Fruit fly (Drosophila melanogaster): Measurements from ENCODE around the gene CG14325.

CG14325 gene

dm6 chr3R:17647444-17647843 lies 20.5 kb downstream of the CG14325 start, which contains the start of gene CG14322 (continued):
- TF ChIP-seq Hr78 (GFP tag; optimal IDR thresholded peaks at IDR 0.05) (no peak), Sp1 (GFP tag; optimal IDR thresholded peaks at IDR 0.05) (no peak), OdsH (GFP tag; optimal IDR thresholded peaks at IDR 0.05) (no peak), Jra (GFP tag; optimal IDR thresholded peaks at IDR 0.05) (no peak), fru (GFP tag; optimal IDR thresholded peaks at IDR 0.05) (no peak), Abd-B (GFP tag; optimal IDR thresholded peaks at IDR 0.05) (no peak), Dfd (GFP tag; optimal IDR thresholded peaks at IDR 0.05) (no peak)

dm6 chr3R:17653879-17654278 lies 27.0 kb downstream of the CG14325 start:
- TF ChIP-seq CrebA (GFP tag; optimal IDR thresholded peaks at IDR 0.05; ENCODE audit: borderline replicate concordance): no peak

dm6 chr3R:17655040-17655439 lies 28.1 kb downstream of the CG14325 start:
- TF ChIP-seq sv (GFP tag; optimal IDR thresholded peaks at IDR 0.05): no peak
- TF ChIP-seq brk (GFP tag; optimal IDR thresholded peaks at IDR 0.05): no peak
- no peak for TF ChIP-seq Rel (GFP tag; optimal IDR thresholded peaks at IDR 0.05)
- no peak for TF ChIP-seq Rel (tag; optimal IDR thresholded peaks at IDR 0.05)
- TF ChIP-seq lola (GFP tag; optimal IDR thresholded peaks at IDR 0.05): no peak
- no peak for TF ChIP-seq Jra (GFP tag; optimal IDR thresholded peaks at IDR 0.05)
- TF ChIP-seq Myc (optimal IDR thresholded peaks at IDR 0.05): no peak
- no peak for TF ChIP-seq Hnf4 (GFP tag; optimal IDR thresholded peaks at IDR 0.05)
- no peak for TF ChIP-seq usp (GFP tag; optimal IDR thresholded peaks at IDR 0.05)
- TF ChIP-seq dmrt93B (GFP tag; optimal IDR thresholded peaks at IDR 0.05): no peak
- no peak for TF ChIP-seq CrebA (GFP tag; optimal IDR thresholded peaks at IDR 0.05; ENCODE audit: borderline replicate concordance)
- TF ChIP-seq GATAd (GFP tag; optimal IDR thresholded peaks at IDR 0.05): no peak
- no peak for TF ChIP-seq fru (GFP tag; optimal IDR thresholded peaks at IDR 0.05)
- no peak for TF ChIP-seq woc (GFP tag; optimal IDR thresholded peaks at IDR 0.05)
- no peak for TF ChIP-seq sage (GFP tag; optimal IDR thresholded peaks at IDR 0.05)
- TF ChIP-seq CG32264 (GFP tag; optimal IDR thresholded peaks at IDR 0.05): no peak
- no peak for TF ChIP-seq pan (optimal IDR thresholded peaks at IDR 0.05)
- no peak for TF ChIP-seq Abd-B (GFP tag; optimal IDR thresholded peaks at IDR 0.05)
- no peak for TF ChIP-seq dsf (GFP tag; optimal IDR thresholded peaks at IDR 0.05; ENCODE audit: borderline replicate concordance)
- TF ChIP-seq tai (GFP tag; optimal IDR thresholded peaks at IDR 0.05): no peak
- no peak for TF ChIP-seq Hr83 (GFP tag; optimal IDR thresholded peaks at IDR 0.05; ENCODE audit: poor library complexity, severe bottlenecking)

dm6 chr3R:17656923-17657322 lies 30.0 kb downstream of the CG14325 start:
- no peak for TF ChIP-seq ey (GFP tag; optimal IDR thresholded peaks at IDR 0.05)
- TF ChIP-seq Abd-B (GFP tag; optimal IDR thresholded peaks at IDR 0.05): no peak
- TF ChIP-seq Vsx2 (GFP tag; optimal IDR thresholded peaks at IDR 0.05; ENCODE audit: partially characterized antibody): no peak
- no peak for TF ChIP-seq OdsH (GFP tag; optimal IDR thresholded peaks at IDR 0.05)
- TF ChIP-seq CG9705 (GFP tag; optimal IDR thresholded peaks at IDR 0.05): no peak
- TF ChIP-seq lola (GFP tag; optimal IDR thresholded peaks at IDR 0.05): no peak
- no peak for TF ChIP-seq dl (GFP tag; optimal IDR thresholded peaks at IDR 0.05; ENCODE audit: insufficient read depth in 1 of 2, partially characterized antibody in 2 of 2)
- TF ChIP-seq sage (GFP tag; optimal IDR thresholded peaks at IDR 0.05): no peak
- TF ChIP-seq brk (GFP tag; optimal IDR thresholded peaks at IDR 0.05): no peak
- no peak for TF ChIP-seq foxo (GFP tag; optimal IDR thresholded peaks at IDR 0.05)
- TF ChIP-seq Dfd (GFP tag; optimal IDR thresholded peaks at IDR 0.05): no peak
- TF ChIP-seq rgr (GFP tag; optimal IDR thresholded peaks at IDR 0.05): no peak
- no peak for TF ChIP-seq fru (GFP tag; optimal IDR thresholded peaks at IDR 0.05)
- TF ChIP-seq dsf (GFP tag; optimal IDR thresholded peaks at IDR 0.05; ENCODE audit: borderline replicate concordance): no peak
- TF ChIP-seq HLH106 (tag; optimal IDR thresholded peaks at IDR 0.05): no peak
- no peak for TF ChIP-seq Jra (GFP tag; optimal IDR thresholded peaks at IDR 0.05)
- no peak for TF ChIP-seq tai (GFP tag; optimal IDR thresholded peaks at IDR 0.05)
- TF ChIP-seq jim (GFP tag; optimal IDR thresholded peaks at IDR 0.05): no peak
- TF ChIP-seq pan (optimal IDR thresholded peaks at IDR 0.05): no peak
